Worm (Caenorhabditis elegans): Measurements from ENCODE around the gene ZK355.8.

ZK355.8 gene

DNA sequence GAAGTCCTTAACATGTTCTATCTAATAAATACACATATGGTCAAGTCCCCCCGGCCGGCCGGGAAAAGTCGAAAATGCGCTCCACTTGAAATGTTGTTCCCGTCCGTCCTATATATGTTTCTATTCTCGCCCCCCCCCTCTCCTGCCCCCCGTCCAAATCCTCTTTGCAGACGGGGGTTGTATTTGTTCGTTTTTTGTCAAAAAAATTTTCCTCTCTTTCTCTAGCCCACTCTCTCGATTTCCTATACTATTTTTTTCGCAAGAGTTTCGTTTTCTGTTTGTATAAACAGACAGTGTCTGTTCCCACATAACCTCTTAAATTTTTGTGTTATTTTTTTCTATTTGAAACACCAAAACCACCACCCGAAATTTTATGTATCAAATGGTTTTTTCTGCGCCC lies 39.5 kb downstream of the ZK355.8 start (continued):
- TF ChIP-seq grh-1 (GFP tag; IDR thresholded peaks at IDR 0.05) (0 out of 2 replicates have a peak, but pooled peaks have one; percentile 24), rnt-1 (tag; optimal IDR thresholded peaks at IDR 0.05) (no peak), nhr-19 (GFP tag; conservative IDR thresholded peaks at IDR 0.05) (peak; percentile 31)

DNA sequence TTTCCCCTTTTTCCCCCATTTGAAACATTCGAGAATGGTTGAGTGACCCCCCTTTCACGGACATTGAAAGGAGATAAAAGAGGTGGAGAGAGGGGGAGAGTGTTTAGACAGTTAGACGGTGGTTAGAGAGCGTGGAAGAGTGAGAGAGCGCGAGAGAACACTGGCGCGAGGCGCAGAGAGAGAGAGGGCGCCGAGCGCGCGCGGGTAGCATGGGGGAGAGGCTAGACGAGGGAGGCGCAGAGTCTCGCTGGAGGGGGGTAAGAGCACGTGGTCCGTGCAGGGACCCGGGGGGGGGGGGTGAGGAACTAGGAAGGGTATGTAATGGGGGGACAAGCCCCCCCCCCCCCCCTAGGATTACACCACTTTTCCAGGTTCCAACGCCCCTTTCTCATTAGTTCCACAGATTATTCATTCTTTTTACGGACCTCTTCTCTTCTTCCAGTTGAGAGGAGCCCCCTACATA lies 46.4 kb downstream of the ZK355.8 start:
- peak; percentile 93 for TF ChIP-seq elt-2 (tag; optimal IDR thresholded peaks at IDR 0.05)
- peak; percentile 71 for TF ChIP-seq unc-130 (tag; optimal IDR thresholded peaks at IDR 0.05)
- peak; percentile 85 for TF ChIP-seq dsc-1 (tag; optimal IDR thresholded peaks at IDR 0.05)
- TF ChIP-seq mab-9 (GFP tag; IDR thresholded peaks at IDR 0.05) = peak; percentile 99
- TF ChIP-seq egl-27 (tag; optimal IDR thresholded peaks at IDR 0.05) = peak; percentile 89
- peak; percentile 54 for TF ChIP-seq vab-15 (tag; optimal IDR thresholded peaks at IDR 0.05)
- TF ChIP-seq sptf-1 (tag; optimal IDR thresholded peaks at IDR 0.05) = no peak
- TF ChIP-seq nhr-19 (GFP tag; conservative IDR thresholded peaks at IDR 0.05) = peak; percentile 98
- TF ChIP-seq lin-14 (GFP tag; optimal IDR thresholded peaks at IDR 0.05) = peak; percentile 100
- peak; percentile 98 for TF ChIP-seq jun-1 (tag; optimal IDR thresholded peaks at IDR 0.05)
- peak; percentile 95 for TF ChIP-seq isw-1 (GFP tag; IDR thresholded peaks at IDR 0.05)
- peak; percentile 91 for TF ChIP-seq zip-4 (GFP tag; optimal IDR thresholded peaks at IDR 0.05)
- peak; percentile 85 for TF ChIP-seq efl-3 (GFP tag; optimal IDR thresholded peaks at IDR 0.05)
- TF ChIP-seq dpl-1 (GFP tag; optimal IDR thresholded peaks at IDR 0.05) = peak; percentile 73 to 77 (median 75)
- TF ChIP-seq lin-39 (tag; optimal IDR thresholded peaks at IDR 0.05) = peak; percentile 89
- TF ChIP-seq snu-23 (GFP tag; optimal IDR thresholded peaks at IDR 0.05) = peak; percentile 94
- TF ChIP-seq snpc-4 (tag; optimal IDR thresholded peaks at IDR 0.05) = peak; percentile 84
- TF ChIP-seq Y116A8C.19 (tag; optimal IDR thresholded peaks at IDR 0.05; ENCODE audit: borderline replicate concordance) = no peak
- peak; percentile 42 for TF ChIP-seq fkh-4 (tag; optimal IDR thresholded peaks at IDR 0.05; ENCODE audit: borderline replicate concordance)
- TF ChIP-seq nhr-76 (tag; optimal IDR thresholded peaks at IDR 0.05) = peak; percentile 56
- peak; percentile 28 for TF ChIP-seq zag-1 (tag; optimal IDR thresholded peaks at IDR 0.05)
- TF ChIP-seq C16A3.4 (tag; optimal IDR thresholded peaks at IDR 0.05) = peak; percentile 82
- TF ChIP-seq sup-37 (GFP tag; optimal IDR thresholded peaks at IDR 0.05) = peak; percentile 93
- peak; percentile 38 for TF ChIP-seq F16B12.6 (tag; optimal IDR thresholded peaks at IDR 0.05)
- no peak for TF ChIP-seq hlh-4 (tag; optimal IDR thresholded peaks at IDR 0.05)
- peak; percentile 90 for TF ChIP-seq nhr-11 (tag; optimal IDR thresholded peaks at IDR 0.05)
- peak; percentile 98 for TF ChIP-seq tbx-2 (tag; optimal IDR thresholded peaks at IDR 0.05)
- TF ChIP-seq lir-3 (tag; optimal IDR thresholded peaks at IDR 0.05; ENCODE audit: poor library complexity) = peak; percentile 79
- no peak for TF ChIP-seq nhr-28 (tag; optimal IDR thresholded peaks at IDR 0.05)
- TF ChIP-seq egl-13 (tag; optimal IDR thresholded peaks at IDR 0.05) = peak; percentile 95
- peak; percentile 98 for TF ChIP-seq nhr-47 (tag; optimal IDR thresholded peaks at IDR 0.05)
- TF ChIP-seq ztf-4 (tag; optimal IDR thresholded peaks at IDR 0.05) = peak; percentile 86
- peak; percentile 81 for TF ChIP-seq hlh-17 (GFP tag; optimal IDR thresholded peaks at IDR 0.05; ENCODE audit: borderline replicate concordance)
- peak; percentile 85 for TF ChIP-seq nhr-77 (tag; optimal IDR thresholded peaks at IDR 0.05)
- peak; percentile 93 for TF ChIP-seq rnt-1 (tag; optimal IDR thresholded peaks at IDR 0.05)
- peak; percentile 46 for TF ChIP-seq nhr-12 (tag; optimal IDR thresholded peaks at IDR 0.05)
- TF ChIP-seq efl-1 (optimal IDR thresholded peaks at IDR 0.05) = peak; percentile 91 to 98
- peak; percentile 68 to 97 for TF ChIP-seq efl-1 (GFP tag; optimal IDR thresholded peaks at IDR 0.05 in 1 of 2)
- TF ChIP-seq irx-1 (tag; optimal IDR thresholded peaks at IDR 0.05) = peak; percentile 93
- peak; percentile 95 for TF ChIP-seq pax-3 (tag; optimal IDR thresholded peaks at IDR 0.05)
- peak; percentile 80 for TF ChIP-seq sox-4 (tag; optimal IDR thresholded peaks at IDR 0.05)
- no peak for TF ChIP-seq ceh-90 (tag; optimal IDR thresholded peaks at IDR 0.05)
- TF ChIP-seq mep-1 (tag; optimal IDR thresholded peaks at IDR 0.05) = peak; percentile 92
- peak; percentile 72 for TF ChIP-seq C04F5.9 (tag; optimal IDR thresholded peaks at IDR 0.05)
- TF ChIP-seq fkh-8 (tag; optimal IDR thresholded peaks at IDR 0.05) = peak; percentile 97
- peak; percentile 93 for TF ChIP-seq blmp-1 (tag; optimal IDR thresholded peaks at IDR 0.05)
- peak; percentile 75 to 96 (median 94) for TF ChIP-seq ceh-82 (tag; optimal IDR thresholded peaks at IDR 0.05)
- peak; percentile 45 for TF ChIP-seq ceh-63 (GFP tag; optimal IDR thresholded peaks at IDR 0.05)
- peak; percentile 89 to 99 for TF ChIP-seq mdl-1 (tag; optimal IDR thresholded peaks at IDR 0.05)

Measured in whole organism, L1 larva.